Fruit fly (Drosophila melanogaster) whole organism, embryonic: ENCODE measurements around the gene CG10510.

Source experiments
- B-H2 ChIP-seq: fragments of 200-800 bp; sonication (Bioruptor generic); optimal IDR thresholded peaks from 2 replicates; lab custom pipeline; 2018; ENCODE audit warnings: missing biosample characterization, mild to moderate bottlenecking, missing genetic modification characterization
- BtbVII ChIP-seq: fragments of 200-800 bp; sonication (Bioruptor generic); optimal IDR thresholded peaks from 3 replicates; lab custom pipeline; 2017; ENCODE audit warnings: missing biosample characterization, mild to moderate bottlenecking, missing genetic modification characterization
- C15 ChIP-seq: fragments of 200-800 bp; sonication (Bioruptor generic); IDR thresholded peaks from 3 replicates; pipeline ENCODE4 v1.3.6; 2022; ENCODE audit warnings: missing biosample characterization, missing genetic modification characterization
- CG10147 ChIP-seq: fragments of 200-800 bp; sonication (Bioruptor generic); optimal IDR thresholded peaks from 2 replicates; lab custom pipeline; 2019; ENCODE audit warnings: missing biosample characterization, mild to moderate bottlenecking, missing genetic modification characterization, moderate library complexity
- CG10959 ChIP-seq: fragments of 200-800 bp; sonication (Bioruptor generic); IDR thresholded peaks from 2 replicates; pipeline ENCODE4 v1.3.6; 2022; ENCODE audit warnings: missing biosample characterization, missing genetic modification characterization
- CG12391 ChIP-seq: fragments of 200-800 bp; sonication (Bioruptor generic); optimal IDR thresholded peaks from 3 replicates; lab custom pipeline; 2018; ENCODE audit warnings: missing biosample characterization, mild to moderate bottlenecking, missing genetic modification characterization, moderate library complexity
- CG12769 ChIP-seq: fragments of 200-800 bp; sonication (Bioruptor generic); optimal IDR thresholded peaks from 2 replicates; lab custom pipeline; 2019; ENCODE audit warnings: missing biosample characterization, mild to moderate bottlenecking, missing genetic modification characterization, moderate library complexity
- CG13775 ChIP-seq: fragments of 200-800 bp; sonication (Bioruptor generic); optimal IDR thresholded peaks from 3 replicates; lab custom pipeline; 2017; ENCODE audit warnings: missing biosample characterization, mild to moderate bottlenecking, missing genetic modification characterization
- CG13894 ChIP-seq: fragments of 200-800 bp; sonication (Bioruptor generic); optimal IDR thresholded peaks from 3 replicates; lab custom pipeline; 2018; ENCODE audit warnings: missing biosample characterization, mild to moderate bottlenecking, missing genetic modification characterization, moderate library complexity
- CG14050 ChIP-seq: fragments of 200-800 bp; sonication (Bioruptor generic); IDR thresholded peaks from 3 replicates; pipeline ENCODE4 v1.3.6; 2022; ENCODE audit warnings: missing biosample characterization, missing genetic modification characterization
- CG17186 ChIP-seq: fragments of 200-800 bp; sonication (Bioruptor generic); optimal IDR thresholded peaks from 3 replicates; lab custom pipeline; 2017; ENCODE audit warnings: missing biosample characterization, missing genetic modification reagents, missing genetic modification characterization
- CG17568 ChIP-seq: fragments of 200-800 bp; sonication (Bioruptor generic); optimal IDR thresholded peaks from 2 replicates; lab custom pipeline; 2018; ENCODE audit warnings: missing biosample characterization, mild to moderate bottlenecking, missing genetic modification characterization, moderate library complexity
- CG17612 ChIP-seq: fragments of 200-800 bp; sonication (Bioruptor generic); IDR thresholded peaks from 2 replicates; pipeline ENCODE4 v1.3.6; 2022; ENCODE audit warnings: missing biosample characterization, missing genetic modification characterization
- CG1792 ChIP-seq: fragments of 200-800 bp; sonication (Bioruptor generic); optimal IDR thresholded peaks from 2 replicates; lab custom pipeline; 2016; ENCODE audit warnings: missing biosample characterization, missing genetic modification characterization
- CG18476 ChIP-seq: fragments of 200-800 bp; sonication (Bioruptor generic); optimal IDR thresholded peaks from 2 replicates; lab custom pipeline; 2016; ENCODE audit warnings: missing biosample characterization, mild to moderate bottlenecking, missing genetic modification characterization
- CG2116 ChIP-seq: fragments of 200-800 bp; sonication (Bioruptor generic); optimal IDR thresholded peaks from 3 replicates; lab custom pipeline; 2018; ENCODE audit warnings: missing biosample characterization, mild to moderate bottlenecking, missing genetic modification characterization
- CG31388 ChIP-seq: fragments of 200-800 bp; sonication (Bioruptor generic); optimal IDR thresholded peaks from 2 replicates; lab custom pipeline; 2016; ENCODE audit warnings: missing biosample characterization, missing genetic modification characterization
- CG3726 ChIP-seq: fragments of 200-800 bp; sonication (Bioruptor generic); IDR thresholded peaks from 3 replicates; pipeline ENCODE4, ENCODE4 v1.3.6; 2022; ENCODE audit warnings: missing biosample characterization, missing genetic modification characterization
- CG6654 ChIP-seq: fragments of 200-800 bp; sonication (Bioruptor generic); optimal IDR thresholded peaks from 2 replicates; lab custom pipeline; 2017; ENCODE audit warnings: missing biosample characterization, mild to moderate bottlenecking, missing genetic modification characterization
- CG8359 ChIP-seq: fragments of 200-800 bp; sonication (Bioruptor generic); optimal IDR thresholded peaks from 2 replicates; lab custom pipeline; 2017; ENCODE audit warnings: missing biosample characterization, mild to moderate bottlenecking, missing genetic modification characterization, borderline replicate concordance
- CG8388 ChIP-seq: fragments of 200-800 bp; sonication (Bioruptor generic); optimal IDR thresholded peaks from 2 replicates; lab custom pipeline; 2019; ENCODE audit warnings: missing biosample characterization, mild to moderate bottlenecking, missing genetic modification characterization, moderate library complexity
- CG9437 ChIP-seq: fragments of 200-800 bp; sonication (Bioruptor generic); optimal IDR thresholded peaks from 2 replicates; lab custom pipeline; 2018; ENCODE audit warnings: missing biosample characterization, mild to moderate bottlenecking, missing genetic modification characterization
- CG9876 ChIP-seq: fragments of 200-800 bp; sonication (Bioruptor generic); optimal IDR thresholded peaks from 2 replicates; lab custom pipeline; 2016; ENCODE audit warnings: missing biosample characterization, missing genetic modification characterization
- HLH3B ChIP-seq: fragments of 200-800 bp; sonication (Bioruptor generic); IDR thresholded peaks from 2 replicates; pipeline ENCODE4 v1.3.6; 2022; ENCODE audit warnings: missing biosample characterization, missing genetic modification characterization
- MBD-R2 ChIP-seq: fragments of 200-800 bp; sonication (Bioruptor generic); IDR thresholded peaks from 2 replicates; pipeline ENCODE4 v1.3.6; 2022; ENCODE audit warnings: missing biosample characterization, missing genetic modification characterization
- Max ChIP-seq: fragments of 200-800 bp; sonication (Bioruptor generic); optimal IDR thresholded peaks from 2 replicates; lab custom pipeline; 2016; ENCODE audit warnings: missing biosample characterization, mild to moderate bottlenecking, missing genetic modification characterization
- Mrtf ChIP-seq: fragments of 200-800 bp; sonication (Bioruptor generic); IDR thresholded peaks from 3 replicates; pipeline ENCODE4 v1.3.6; 2022; ENCODE audit warnings: missing biosample characterization, missing genetic modification characterization
- Nf-YA ChIP-seq: fragments of 200-800 bp; sonication (Bioruptor generic); IDR thresholded peaks from 2 replicates; pipeline ENCODE4 v1.3.6; 2022; ENCODE audit warnings: missing biosample characterization, missing genetic modification characterization
- Nf-YB ChIP-seq: fragments of 200-800 bp; sonication (Bioruptor generic); optimal IDR thresholded peaks from 3 replicates; lab custom pipeline; 2019; ENCODE audit warnings: missing biosample characterization, mild to moderate bottlenecking, missing genetic modification characterization, moderate library complexity
- NfI ChIP-seq: fragments of 200-800 bp; sonication (Bioruptor generic); optimal IDR thresholded peaks from 3 replicates; lab custom pipeline; 2018; ENCODE audit warnings: missing biosample characterization, mild to moderate bottlenecking, missing genetic modification characterization, moderate library complexity
- Oli ChIP-seq: fragments of 200-800 bp; sonication (Bioruptor generic); optimal IDR thresholded peaks from 2 replicates; lab custom pipeline; 2018; ENCODE audit warnings: missing biosample characterization, mild to moderate bottlenecking, missing genetic modification characterization, moderate library complexity
- Poxn ChIP-seq: fragments of 200-800 bp; sonication (Bioruptor generic); IDR thresholded peaks from 2 replicates; pipeline ENCODE4 v1.3.6; 2022; ENCODE audit warnings: missing biosample characterization, missing genetic modification characterization
- Ptx1 ChIP-seq: fragments of 200-800 bp; sonication (Bioruptor generic); IDR thresholded peaks from 2 replicates; pipeline ENCODE4 v1.3.6; 2022; ENCODE audit warnings: missing biosample characterization, missing genetic modification characterization
- Vsx1 ChIP-seq: fragments of 200-800 bp; sonication (Bioruptor generic); optimal IDR thresholded peaks from 2 replicates; lab custom pipeline; 2017; ENCODE audit warnings: missing biosample characterization, mild to moderate bottlenecking, missing genetic modification characterization, missing genetic modification reagents
- Xbp1 ChIP-seq: fragments of 200-800 bp; sonication (Bioruptor generic); optimal IDR thresholded peaks from 3 replicates; lab custom pipeline; 2016; ENCODE audit warnings: missing biosample characterization, mild to moderate bottlenecking, missing genetic modification characterization
- caup ChIP-seq: fragments of 200-800 bp; sonication (Bioruptor generic); optimal IDR thresholded peaks from 3 replicates; lab custom pipeline; 2017; ENCODE audit warnings: missing biosample characterization, mild to moderate bottlenecking, missing genetic modification characterization, moderate library complexity; ENCODE audit not compliant: severe bottlenecking
- chn ChIP-seq: fragments of 200-800 bp; sonication (Bioruptor generic); optimal IDR thresholded peaks from 2 replicates; lab custom pipeline; 2016; ENCODE audit warnings: missing biosample characterization, missing genetic modification characterization
- dm ChIP-seq: fragments of 200-800 bp; sonication (Bioruptor generic); optimal IDR thresholded peaks from 3 replicates; lab custom pipeline; 2016; ENCODE audit warnings: missing biosample characterization, missing genetic modification characterization
- fd96Cb ChIP-seq: fragments of 200-800 bp; sonication (Bioruptor generic); optimal IDR thresholded peaks from 2 replicates; lab custom pipeline; 2018; ENCODE audit warnings: missing biosample characterization, mild to moderate bottlenecking, missing genetic modification characterization, moderate library complexity
- gem ChIP-seq: fragments of 200-800 bp; sonication (Bioruptor generic); optimal IDR thresholded peaks from 2 replicates; lab custom pipeline; 2019; ENCODE audit warnings: missing biosample characterization, mild to moderate bottlenecking, missing genetic modification characterization, moderate library complexity
- grn ChIP-seq: fragments of 200-800 bp; sonication (Bioruptor generic); optimal IDR thresholded peaks from 3 replicates; lab custom pipeline; 2017; ENCODE audit warnings: missing biosample characterization, missing genetic modification characterization
- hth ChIP-seq: fragments of >200 bp; optimal IDR thresholded peaks from 2 replicates; lab custom pipeline; 2017; ENCODE audit warnings: inconsistent platforms
- ind ChIP-seq: fragments of 200-800 bp; sonication (Bioruptor generic); optimal IDR thresholded peaks from 3 replicates; lab custom pipeline; 2016; ENCODE audit warnings: missing biosample characterization, missing genetic modification characterization
- klu ChIP-seq: fragments of 200-800 bp; sonication (Bioruptor generic); IDR thresholded peaks from 2 replicates; pipeline ENCODE4 v1.3.6; 2022; ENCODE audit warnings: missing biosample characterization, missing genetic modification characterization
- knrl ChIP-seq: fragments of 200-800 bp; sonication (Bioruptor generic); IDR thresholded peaks from 3 replicates; pipeline ENCODE4 v1.3.6; 2022; ENCODE audit warnings: missing biosample characterization, missing genetic modification characterization; ENCODE audit not compliant: partially characterized antibody
- lbe ChIP-seq: fragments of 200-800 bp; sonication (Bioruptor generic); optimal IDR thresholded peaks from 2 replicates; lab custom pipeline; 2016; ENCODE audit warnings: missing biosample characterization, mild to moderate bottlenecking, missing genetic modification characterization
- lola ChIP-seq, 3 experiments: fragments of >200 bp in 2 of 3; fragments of 200-800 bp in 1 of 3; sonication (Bioruptor generic) in 1 of 3; optimal IDR thresholded peaks; 2 replicates each; lab custom pipeline; 2017 to 2019; ENCODE audit warnings: missing biosample characterization in 3 of 3, missing genetic modification characterization in 3 of 3, mild to moderate bottlenecking in 1 of 3, moderate library complexity in 1 of 3
- pan ChIP-seq, 4 experiments: fragments of >200 bp in 3 of 4; fragments of 200-800 bp in 1 of 4; sonication (Bioruptor generic) in 1 of 4; optimal IDR thresholded peaks in 3 of 4; IDR thresholded peaks in 1 of 4; 2 replicates each; pipeline versions ENCODE4 v1.3.6 to Lab custom; 2017 to 2022; ENCODE audit warnings: missing biosample characterization in 2 of 4, missing genetic modification characterization in 2 of 4, mixed read lengths in 1 of 4
- pzg ChIP-seq: fragments of 200-800 bp; sonication (Bioruptor generic); optimal IDR thresholded peaks from 3 replicates; lab custom pipeline; 2018; ENCODE audit warnings: missing biosample characterization, mild to moderate bottlenecking, missing genetic modification characterization, moderate library complexity
- stc ChIP-seq: fragments of 200-800 bp; sonication (Bioruptor generic); IDR thresholded peaks from 2 replicates; pipeline ENCODE4 v1.3.6; 2022; ENCODE audit warnings: missing biosample characterization, missing genetic modification characterization
- stwl ChIP-seq: fragments of 200-800 bp; sonication (Bioruptor generic); optimal IDR thresholded peaks from 3 replicates; lab custom pipeline; 2018; ENCODE audit warnings: missing biosample characterization, mild to moderate bottlenecking, missing genetic modification characterization, moderate library complexity

Gene CG10510

DNA sequence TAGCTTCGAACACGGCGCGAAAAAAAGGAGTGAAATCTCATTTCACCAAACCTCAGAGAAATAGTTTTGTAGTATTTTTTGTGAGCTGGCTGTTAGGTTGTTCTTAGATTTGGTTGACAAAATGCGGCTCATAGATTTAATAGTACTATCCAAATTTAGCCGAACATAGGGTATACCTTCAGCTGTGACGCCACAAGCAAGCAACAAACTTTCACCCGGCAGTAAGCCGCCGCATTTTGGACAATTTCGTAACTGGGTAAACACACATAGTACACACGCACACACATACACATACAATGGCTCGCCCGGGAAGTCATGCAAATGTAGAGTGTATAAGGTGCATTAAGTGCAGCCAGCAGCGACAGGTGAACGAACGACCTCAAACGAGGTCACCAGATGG lies 49.4 kb upstream of the CG10510 start (continued):
- TF ChIP-seq lbe (GFP tag; lab: Kevin White, UChicago) (no peak), fd96Cb (peak; percentile 14), CG13775 (GFP tag; lab: Kevin White, UChicago) (no peak), CG3726 (GFP tag; lab: Robert Waterston, UW) (no peak), CG10147 (GFP tag; lab: Kevin White, UChicago) (no peak), CG12769 (tag; lab: Kevin White, UChicago) (no peak), CG10959 (GFP tag; lab: Robert Waterston, UW) (no peak), B-H2 (GFP tag; lab: Kevin White, UChicago) (no peak), CG8359 (GFP tag; lab: Kevin White, UChicago) (no peak), CG13894 (no peak), CG31388 (no peak), Nf-YB (GFP tag; lab: Kevin White, UChicago) (no peak), Oli (tag; lab: Kevin White, UChicago) (no peak), dm (GFP tag; lab: Kevin White, UChicago) (no peak), NfI (GFP tag; lab: Kevin White, UChicago) (no peak), chn (GFP tag; lab: Kevin White, UChicago) (no peak), gem (tag; lab: Kevin White, UChicago) (peak; percentile 38), lola (GFP tag; optimal IDR thresholded peaks at IDR 0.05; lab: Kevin White, UChicago) (no peak), BtbVII (no peak), Nf-YA (GFP tag; lab: Robert Waterston, UW) (no peak), grn (GFP tag; lab: Kevin White, UChicago) (no peak), stwl (tag; lab: Kevin White, UChicago) (no peak), Poxn (GFP tag; lab: Robert Waterston, UW) (no peak), hth (lab: Kevin White, UChicago) (no peak), CG12391 (tag; lab: Kevin White, UChicago) (no peak), Vsx1 (no peak), Mrtf (no peak), knrl (no peak), klu (GFP tag; lab: Robert Waterston, UW) (no peak), Max (GFP tag; lab: Kevin White, UChicago) (no peak), CG18476 (GFP tag; lab: Kevin White, UChicago) (no peak), ind (GFP tag; lab: Kevin White, UChicago) (no peak), Ptx1 (GFP tag; lab: Robert Waterston, UW) (no peak), HLH3B (GFP tag; lab: Robert Waterston, UW) (peak; percentile 34; the same call in 1 of the 2 replicates), CG9437 (GFP tag; lab: Kevin White, UChicago) (no peak), CG17612 (GFP tag; lab: Robert Waterston, UW) (no peak), pan (optimal IDR thresholded peaks at IDR 0.05; lab: Kevin White, UChicago) (no peak), pan (GFP tag; optimal IDR thresholded peaks at IDR 0.05 in 1 of 2, IDR thresholded peaks at IDR 0.05 in 1 of 2) (no peak), MBD-R2 (GFP tag; lab: Robert Waterston, UW) (no peak), CG9876 (GFP tag; lab: Kevin White, UChicago) (no peak), caup (GFP tag; lab: Kevin White, UChicago) (no peak), C15 (GFP tag; lab: Robert Waterston, UW) (no peak), CG2116 (GFP tag; lab: Kevin White, UChicago) (no peak), CG17186 (GFP tag; lab: Kevin White, UChicago) (no peak), Xbp1 (GFP tag; lab: Kevin White, UChicago) (peak; percentile 22), CG1792 (GFP tag; lab: Kevin White, UChicago) (no peak), CG17568 (no peak), CG8388 (no peak), pzg (no peak), CG6654 (GFP tag; lab: Kevin White, UChicago) (peak; percentile 9), CG14050 (GFP tag; lab: Robert Waterston, UW) (no peak), stc (GFP tag; lab: Robert Waterston, UW) (no peak)
